Worm (Caenorhabditis elegans) whole organism, L1 larva: ENCODE measurements around the gene acs-3.

Source experiments
- C04F5.9 ChIP-seq: sonication (generic microtip); optimal IDR thresholded peaks from 2 replicates; lab custom pipeline; 2016; ENCODE audit warnings: missing genetic modification characterization, missing compliant biosample characterization
- blmp-1 ChIP-seq: fragments of 150-350 bp; optimal IDR thresholded peaks from 2 replicates; lab custom pipeline; 2014; ENCODE audit warnings: missing biosample characterization, missing genetic modification characterization
- ceh-90 ChIP-seq: sonication (generic microtip); optimal IDR thresholded peaks from 2 replicates; lab custom pipeline; 2016; ENCODE audit warnings: missing genetic modification characterization, missing compliant biosample characterization
- efl-1 ChIP-seq, 4 experiments: fragments of 150-350 bp; optimal IDR thresholded peaks in 3 of 4; peaks in 1 of 4; 1 replicate in 1 of 4; 2 replicates in 3 of 4; lab custom pipeline; 2014; ENCODE audit warnings: missing biosample characterization in 2 of 4, missing genetic modification characterization in 2 of 4, missing genetic modification reagents in 2 of 4
- elt-2 ChIP-seq: sonication (generic microtip); optimal IDR thresholded peaks from 2 replicates; lab custom pipeline; 2016; ENCODE audit warnings: missing genetic modification characterization, mild to moderate bottlenecking, inconsistent platforms, missing compliant biosample characterization, missing genetic modification reagents
- ets-5 ChIP-seq: fragments of 200-800 bp; sonication (Bioruptor generic); IDR thresholded peaks from 2 replicates; pipeline ENCODE4 v1.3.6; 2022; ENCODE audit warnings: missing genetic modification characterization, missing compliant biosample characterization
- mdl-1 ChIP-seq, 2 experiments: fragments of 150-350 bp; optimal IDR thresholded peaks; 2 replicates each; lab custom pipeline; 2014 to 2017; ENCODE audit warnings: missing biosample characterization in 2 of 2, missing genetic modification characterization in 2 of 2, inconsistent platforms in 1 of 2
- nhr-12 ChIP-seq: sonication (generic microtip); optimal IDR thresholded peaks from 2 replicates; lab custom pipeline; 2017; ENCODE audit warnings: missing biosample characterization, missing genetic modification characterization
- nhr-237 ChIP-seq: fragments of 150-350 bp; optimal IDR thresholded peaks from 2 replicates; lab custom pipeline; 2014; ENCODE audit warnings: missing biosample characterization, missing genetic modification characterization
- nhr-28 ChIP-seq: fragments of 150-350 bp; optimal IDR thresholded peaks from 2 replicates; lab custom pipeline; 2014; ENCODE audit warnings: missing biosample characterization, missing genetic modification characterization
- pax-3 ChIP-seq: fragments of 200-800 bp; sonication (Bioruptor generic); optimal IDR thresholded peaks from 2 replicates; lab custom pipeline; 2018; ENCODE audit warnings: mild to moderate bottlenecking, missing genetic modification characterization, moderate library complexity, missing compliant biosample characterization
- snpc-4 ChIP-seq: fragments of 150-350 bp; optimal IDR thresholded peaks from 2 replicates; lab custom pipeline; 2014; ENCODE audit warnings: missing biosample characterization, missing genetic modification characterization
- zip-4 ChIP-seq: fragments of 200-800 bp; sonication (Bioruptor generic); optimal IDR thresholded peaks from 2 replicates; lab custom pipeline; 2018; ENCODE audit warnings: mild to moderate bottlenecking, missing genetic modification characterization, moderate library complexity, missing compliant biosample characterization
- ztf-4 ChIP-seq: fragments of 150-350 bp; optimal IDR thresholded peaks from 2 replicates; lab custom pipeline; 2014; ENCODE audit warnings: missing biosample characterization, missing genetic modification characterization

DNA sequence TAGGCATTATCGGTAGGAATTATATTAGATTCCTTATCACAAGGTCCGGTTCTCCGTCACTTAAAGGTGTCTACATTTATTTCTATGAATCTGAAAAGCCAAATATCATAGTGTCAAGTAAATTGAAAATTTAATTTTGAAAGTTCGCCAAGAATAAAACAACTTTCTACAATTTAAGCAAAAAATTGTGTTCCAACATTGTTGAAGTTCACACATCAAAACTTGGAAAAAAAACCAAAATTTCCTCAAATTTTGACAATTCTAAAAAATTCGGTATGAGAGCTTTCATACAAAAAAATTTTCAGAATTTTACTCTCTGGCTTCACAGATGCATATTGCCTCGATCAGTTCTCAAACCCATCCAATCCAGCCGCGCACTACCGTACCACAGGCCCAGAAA, 42.4 kb downstream of the acs-3 start, which contains the start of gene F59A7.7:
- no peak for TF ChIP-seq blmp-1 (tag; lab: Kevin White, UChicago)
- no peak for TF ChIP-seq ztf-4 (tag; lab: Kevin White, UChicago)
- TF ChIP-seq nhr-237, result no peak
- TF ChIP-seq C04F5.9 (tag; lab: Kevin White, UChicago), result no peak
- no peak for TF ChIP-seq ceh-90 (tag; lab: Kevin White, UChicago)
- TF ChIP-seq pax-3, result no peak
- no peak for TF ChIP-seq elt-2 (tag; lab: Kevin White, UChicago)
- no peak for TF ChIP-seq ets-5 (GFP tag; lab: Robert Waterston, UW)
- no peak for TF ChIP-seq mdl-1 (tag; optimal IDR thresholded peaks at IDR 0.05; lab: Kevin White, UChicago)
- no peak for TF ChIP-seq zip-4 (GFP tag; lab: Kevin White, UChicago)
- TF ChIP-seq snpc-4 (tag; lab: Kevin White, UChicago), result no peak
- no peak for TF ChIP-seq nhr-28 (tag; lab: Kevin White, UChicago)
- TF ChIP-seq nhr-12, result no peak
- TF ChIP-seq efl-1 (optimal IDR thresholded peaks at IDR 0.05; lab: Kevin White, UChicago), result no peak
- no peak for TF ChIP-seq efl-1 (GFP tag; optimal IDR thresholded peaks at IDR 0.05 in 1 of 2; lab: Kevin White, UChicago)
